Fruit fly (Drosophila melanogaster) whole organism, embryonic: Measurements from ENCODE around the gene CG15877.

ENCODE experiments used
- Aef1 ChIP-seq: fragments of 200-800 bp; sonication (Bioruptor generic); IDR thresholded peaks from 3 replicates; pipeline ENCODE4 v1.3.6; 2022; ENCODE audit warnings: missing biosample characterization, missing genetic modification characterization
- Asciz ChIP-seq: fragments of 200-800 bp; sonication (Bioruptor generic); optimal IDR thresholded peaks from 2 replicates; lab custom pipeline; 2017; ENCODE audit warnings: missing biosample characterization, mild to moderate bottlenecking, missing genetic modification characterization, missing genetic modification reagents
- CG1024 ChIP-seq: fragments of 200-800 bp; sonication (Bioruptor generic); IDR thresholded peaks from 2 replicates; pipeline ENCODE4 v1.3.6; 2022; ENCODE audit warnings: missing biosample characterization, missing genetic modification characterization
- CG10959 ChIP-seq: fragments of 200-800 bp; sonication (Bioruptor generic); IDR thresholded peaks from 2 replicates; pipeline ENCODE4 v1.3.6; 2022; ENCODE audit warnings: missing biosample characterization, missing genetic modification characterization
- CG13624 ChIP-seq: fragments of 200-800 bp; sonication (Bioruptor generic); optimal IDR thresholded peaks from 2 replicates; lab custom pipeline; 2016; ENCODE audit warnings: missing biosample characterization, missing genetic modification characterization
- CG17359 ChIP-seq: fragments of 200-800 bp; sonication (Bioruptor generic); optimal IDR thresholded peaks from 3 replicates; lab custom pipeline; 2018; ENCODE audit warnings: missing biosample characterization, mild to moderate bottlenecking, missing genetic modification characterization, moderate library complexity
- CG17361 ChIP-seq: fragments of 200-800 bp; sonication (Bioruptor generic); IDR thresholded peaks from 3 replicates; pipeline ENCODE4 v1.3.6; 2022; ENCODE audit warnings: missing biosample characterization, missing genetic modification characterization
- CG17385 ChIP-seq: fragments of 200-800 bp; sonication (Bioruptor generic); optimal IDR thresholded peaks from 3 replicates; lab custom pipeline; 2018; ENCODE audit warnings: missing biosample characterization, mild to moderate bottlenecking, missing genetic modification characterization
- CG2199 ChIP-seq: fragments of 200-800 bp; sonication (Bioruptor generic); IDR thresholded peaks from 3 replicates; pipeline ENCODE4 v1.3.6; 2022; ENCODE audit warnings: missing biosample characterization, missing genetic modification characterization
- CG34376 ChIP-seq: fragments of 200-800 bp; sonication (Bioruptor generic); optimal IDR thresholded peaks from 2 replicates; lab custom pipeline; 2018; ENCODE audit warnings: missing biosample characterization, mild to moderate bottlenecking, missing genetic modification characterization
- CG4617 ChIP-seq: fragments of 200-800 bp; sonication (Bioruptor generic); optimal IDR thresholded peaks from 3 replicates; lab custom pipeline; 2016; ENCODE audit warnings: missing biosample characterization, missing genetic modification characterization, borderline replicate concordance
- CG4854 ChIP-seq: fragments of 200-800 bp; sonication (Bioruptor generic); optimal IDR thresholded peaks from 2 replicates; lab custom pipeline; 2016; ENCODE audit warnings: missing biosample characterization, missing genetic modification characterization, inconsistent platforms
- CG6689 ChIP-seq: fragments of 200-800 bp; sonication (Bioruptor generic); IDR thresholded peaks from 2 replicates; pipeline ENCODE4 v1.3.6; 2022; ENCODE audit warnings: missing biosample characterization, missing genetic modification characterization
- CG7839 ChIP-seq: fragments of 200-800 bp; sonication (Bioruptor generic); optimal IDR thresholded peaks from 3 replicates; lab custom pipeline; 2018; ENCODE audit warnings: missing biosample characterization, mild to moderate bottlenecking, missing genetic modification characterization, moderate library complexity
- CG8924 ChIP-seq: fragments of 200-800 bp; optimal IDR thresholded peaks from 3 replicates; lab custom pipeline; 2019; ENCODE audit warnings: missing biosample characterization, mild to moderate bottlenecking, missing genetic modification characterization, moderate library complexity
- Deaf1 ChIP-seq: fragments of 200-800 bp; optimal IDR thresholded peaks from 3 replicates; lab custom pipeline; 2019; ENCODE audit warnings: missing biosample characterization, mild to moderate bottlenecking, missing genetic modification characterization, moderate library complexity
- Dp ChIP-seq: fragments of 200-800 bp; sonication (Bioruptor generic); optimal IDR thresholded peaks from 2 replicates; lab custom pipeline; 2018; ENCODE audit warnings: missing biosample characterization, mild to moderate bottlenecking, missing genetic modification characterization, moderate library complexity
- E2f2 ChIP-seq: fragments of 200-800 bp; sonication (Bioruptor generic); IDR thresholded peaks from 2 replicates; pipeline ENCODE4 v1.3.6; 2022; ENCODE audit warnings: missing biosample characterization, missing genetic modification characterization
- ERR ChIP-seq: fragments of 200-800 bp; sonication (Bioruptor generic); optimal IDR thresholded peaks from 2 replicates; lab custom pipeline; 2016; ENCODE audit warnings: missing biosample characterization, missing genetic modification characterization
- Gsc ChIP-seq: fragments of 200-800 bp; sonication (Bioruptor generic); IDR thresholded peaks from 2 replicates; pipeline ENCODE4 v1.3.6; 2022; ENCODE audit warnings: missing biosample characterization, missing genetic modification characterization
- Hmx ChIP-seq: fragments of 200-800 bp; sonication (Bioruptor generic); optimal IDR thresholded peaks from 2 replicates; lab custom pipeline; 2016; ENCODE audit warnings: missing biosample characterization, missing genetic modification characterization
- Jarid2 ChIP-seq: fragments of 200-800 bp; sonication (Bioruptor generic); optimal IDR thresholded peaks from 3 replicates; lab custom pipeline; 2017; ENCODE audit warnings: mild to moderate bottlenecking, missing biosample characterization, missing genetic modification reagents, missing genetic modification characterization
- Meics ChIP-seq: fragments of 200-800 bp; sonication (Bioruptor generic); optimal IDR thresholded peaks from 2 replicates; lab custom pipeline; 2017; ENCODE audit warnings: missing biosample characterization, mild to moderate bottlenecking, missing genetic modification characterization
- Myb ChIP-seq: fragments of 200-800 bp; sonication (Bioruptor generic); optimal IDR thresholded peaks from 2 replicates; lab custom pipeline; 2016; ENCODE audit warnings: missing biosample characterization, missing genetic modification characterization
- Neu2 ChIP-seq: fragments of 200-800 bp; sonication (Bioruptor generic); optimal IDR thresholded peaks from 3 replicates; lab custom pipeline; 2016; ENCODE audit warnings: missing biosample characterization, missing genetic modification characterization, borderline replicate concordance
- Ptx1 ChIP-seq: fragments of 200-800 bp; sonication (Bioruptor generic); IDR thresholded peaks from 2 replicates; pipeline ENCODE4 v1.3.6; 2022; ENCODE audit warnings: missing biosample characterization, missing genetic modification characterization
- Sry-β ChIP-seq: fragments of 200-800 bp; sonication (Bioruptor generic); optimal IDR thresholded peaks from 2 replicates; lab custom pipeline; 2018; ENCODE audit warnings: missing biosample characterization, mild to moderate bottlenecking, missing genetic modification characterization, moderate library complexity
- Ssrp ChIP-seq: fragments of 200-800 bp; sonication (Bioruptor generic); optimal IDR thresholded peaks from 2 replicates; lab custom pipeline; 2018; ENCODE audit warnings: missing biosample characterization, mild to moderate bottlenecking, missing genetic modification characterization, moderate library complexity
- TFAM ChIP-seq: fragments of 200-800 bp; sonication (Bioruptor generic); optimal IDR thresholded peaks from 2 replicates; lab custom pipeline; 2017; ENCODE audit warnings: missing biosample characterization, missing genetic modification characterization, inconsistent platforms
- amos ChIP-seq: fragments of 200-800 bp; sonication (Bioruptor generic); IDR thresholded peaks from 2 replicates; pipeline ENCODE4 v1.3.6; 2022; ENCODE audit warnings: missing biosample characterization, missing genetic modification characterization; ENCODE audit not compliant: partially characterized antibody
- az2 ChIP-seq: fragments of 200-800 bp; sonication (Bioruptor generic); optimal IDR thresholded peaks from 3 replicates; lab custom pipeline; 2016; ENCODE audit warnings: missing biosample characterization, missing genetic modification characterization
- corto ChIP-seq: fragments of 200-800 bp; sonication (Bioruptor generic); optimal IDR thresholded peaks from 2 replicates; lab custom pipeline; 2016; ENCODE audit warnings: missing biosample characterization, mild to moderate bottlenecking, missing genetic modification characterization, moderate library complexity
- crol ChIP-seq: fragments of 200-800 bp; sonication (Bioruptor generic); IDR thresholded peaks from 2 replicates; pipeline ENCODE4 v1.3.6; 2022; ENCODE audit warnings: missing biosample characterization, missing genetic modification characterization
- fu2 ChIP-seq: fragments of 200-800 bp; sonication (Bioruptor generic); optimal IDR thresholded peaks from 2 replicates; lab custom pipeline; 2016; ENCODE audit warnings: missing biosample characterization, missing genetic modification characterization
- gcm ChIP-seq: fragments of 200-800 bp; sonication (Bioruptor generic); optimal IDR thresholded peaks from 2 replicates; lab custom pipeline; 2019; ENCODE audit warnings: missing biosample characterization, mild to moderate bottlenecking, missing genetic modification characterization, moderate library complexity
- h ChIP-seq: fragments of >200 bp; optimal IDR thresholded peaks from 2 replicates; lab custom pipeline; 2017
- jigr1 ChIP-seq: fragments of 200-800 bp; sonication (Bioruptor generic); IDR thresholded peaks from 3 replicates; pipeline ENCODE4 v1.3.6; 2022; ENCODE audit warnings: missing biosample characterization, missing genetic modification characterization
- jing ChIP-seq: fragments of 200-800 bp; sonication (Bioruptor generic); optimal IDR thresholded peaks from 2 replicates; lab custom pipeline; 2018; ENCODE audit warnings: missing biosample characterization, mild to moderate bottlenecking, missing genetic modification characterization
- knrl ChIP-seq: fragments of 200-800 bp; sonication (Bioruptor generic); IDR thresholded peaks from 3 replicates; pipeline ENCODE4 v1.3.6; 2022; ENCODE audit warnings: missing biosample characterization, missing genetic modification characterization; ENCODE audit not compliant: partially characterized antibody
- lilli ChIP-seq: fragments of 200-800 bp; sonication (Bioruptor generic); optimal IDR thresholded peaks from 3 replicates; lab custom pipeline; 2016; ENCODE audit warnings: missing biosample characterization, missing genetic modification characterization
- nmo ChIP-seq: fragments of 200-800 bp; sonication (Bioruptor generic); optimal IDR thresholded peaks from 2 replicates; lab custom pipeline; 2018; ENCODE audit warnings: missing biosample characterization, mild to moderate bottlenecking, missing genetic modification characterization, moderate library complexity
- pita ChIP-seq: fragments of 200-800 bp; sonication (Bioruptor generic); optimal IDR thresholded peaks from 2 replicates; lab custom pipeline; 2017; ENCODE audit warnings: missing biosample characterization, mild to moderate bottlenecking, missing genetic modification characterization
- repo ChIP-seq: fragments of 200-800 bp; sonication (Bioruptor generic); optimal IDR thresholded peaks from 2 replicates; lab custom pipeline; 2016; ENCODE audit warnings: missing biosample characterization, missing genetic modification characterization
- scrt ChIP-seq: fragments of 200-800 bp; sonication (Bioruptor generic); optimal IDR thresholded peaks from 2 replicates; lab custom pipeline; 2018; ENCODE audit warnings: missing biosample characterization, mild to moderate bottlenecking, missing genetic modification characterization, moderate library complexity
- slp2 ChIP-seq: fragments of 200-800 bp; sonication (Bioruptor generic); optimal IDR thresholded peaks from 2 replicates; lab custom pipeline; 2016; ENCODE audit warnings: missing biosample characterization, missing genetic modification characterization
- stwl ChIP-seq: fragments of 200-800 bp; sonication (Bioruptor generic); optimal IDR thresholded peaks from 3 replicates; lab custom pipeline; 2018; ENCODE audit warnings: missing biosample characterization, mild to moderate bottlenecking, missing genetic modification characterization, moderate library complexity
- tap ChIP-seq: fragments of 200-800 bp; optimal IDR thresholded peaks from 3 replicates; lab custom pipeline; 2019; ENCODE audit warnings: missing biosample characterization, mild to moderate bottlenecking, missing genetic modification characterization, moderate library complexity
- toy ChIP-seq: fragments of 200-800 bp; sonication (Bioruptor generic); IDR thresholded peaks from 2 replicates; pipeline ENCODE4 v1.3.6; 2022; ENCODE audit warnings: missing biosample characterization, missing genetic modification characterization
- zfh2 ChIP-seq: fragments of 200-800 bp; sonication (Bioruptor generic); optimal IDR thresholded peaks from 2 replicates; lab custom pipeline; 2016; ENCODE audit warnings: missing biosample characterization, missing genetic modification characterization

Gene CG15877

DNA sequence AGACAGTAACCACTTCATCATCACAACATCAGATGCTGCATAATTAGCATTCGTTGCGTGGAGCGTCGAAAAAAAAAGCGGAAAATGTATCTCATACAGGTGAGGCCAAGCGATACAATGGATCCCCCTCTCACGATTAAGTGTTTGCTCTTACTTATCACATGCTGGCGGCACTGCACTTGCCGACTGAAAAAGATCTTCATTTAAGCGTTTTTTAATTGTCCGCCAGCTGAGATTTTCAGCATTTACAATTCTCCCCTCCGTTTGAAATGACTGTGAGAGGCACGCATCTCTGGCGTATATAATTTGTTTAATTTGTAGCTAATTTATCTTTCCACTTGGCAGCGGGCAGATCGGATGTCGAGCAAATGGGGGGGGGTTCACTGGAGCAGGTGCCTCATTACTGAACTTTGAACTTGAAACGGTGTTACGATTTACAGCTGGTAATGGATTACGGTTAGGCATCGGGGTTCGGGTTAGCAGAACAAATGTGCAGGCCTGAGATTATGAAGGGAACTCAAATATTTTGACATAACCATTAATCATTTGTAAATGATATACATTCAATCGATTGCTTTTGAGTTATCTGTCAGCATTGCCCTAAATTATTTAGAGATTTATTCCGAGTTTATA is 11.4 kb upstream of the CG15877 start, which contains the start of gene Mzt1 (continued):
- peak; percentile 72; the same call in 1 of the 3 replicates for TF ChIP-seq CG2199 (GFP tag; lab: Robert Waterston, UW)
- TF ChIP-seq gcm (GFP tag; lab: Kevin White, UChicago) = peak; percentile 18

DNA sequence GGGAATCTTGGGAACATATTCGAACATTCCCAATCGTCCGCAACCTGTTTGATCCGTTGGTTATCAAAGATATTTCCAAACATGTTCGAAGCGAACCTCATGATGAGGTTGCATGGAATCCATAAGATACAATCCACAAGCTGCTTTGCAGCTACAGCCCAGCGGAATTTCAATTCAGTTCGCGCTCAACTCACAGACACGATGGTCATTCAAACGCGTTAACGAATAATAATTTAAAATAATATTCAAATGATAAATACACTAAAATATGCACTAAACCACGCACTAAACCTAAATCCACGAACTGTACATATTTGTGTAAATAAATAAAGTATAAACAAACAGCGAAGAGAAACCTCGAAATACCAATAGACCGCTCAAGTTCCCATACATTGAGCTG is 10.5 kb upstream of the CG15877 start:
- no peak for TF ChIP-seq h
- TF ChIP-seq E2f2 (GFP tag; lab: Robert Waterston, UW) = no peak; the same call in 1 of the 2 replicates
- peak; percentile 92 for TF ChIP-seq Jarid2 (GFP tag; lab: Kevin White, UChicago)
- no peak for TF ChIP-seq crol (GFP tag; lab: Robert Waterston, UW)
- no peak for TF ChIP-seq Dp (GFP tag; lab: Kevin White, UChicago)
- no peak for TF ChIP-seq jigr1 (GFP tag; lab: Robert Waterston, UW)
- no peak for TF ChIP-seq CG17385
- TF ChIP-seq jing = no peak
- TF ChIP-seq CG17359 = peak; percentile 17
- TF ChIP-seq CG34376 (GFP tag; lab: Kevin White, UChicago) = no peak
- TF ChIP-seq az2 (GFP tag; lab: Kevin White, UChicago) = no peak
- no peak for TF ChIP-seq Asciz (GFP tag; lab: Kevin White, UChicago)
- TF ChIP-seq CG13624 (GFP tag; lab: Kevin White, UChicago) = no peak
- no peak for TF ChIP-seq toy (GFP tag; lab: Robert Waterston, UW)
- TF ChIP-seq repo (GFP tag; lab: Kevin White, UChicago) = no peak
- TF ChIP-seq CG7839 (tag; lab: Kevin White, UChicago) = peak; percentile 15
- TF ChIP-seq fu2 = no peak
- no peak for TF ChIP-seq pita (GFP tag; lab: Kevin White, UChicago)
- no peak for TF ChIP-seq CG10959
- TF ChIP-seq scrt = no peak
- TF ChIP-seq CG4854 (GFP tag; lab: Kevin White, UChicago) = no peak
- no peak for TF ChIP-seq zfh2 (GFP tag; lab: Kevin White, UChicago)
- no peak for TF ChIP-seq Meics
- TF ChIP-seq Neu2 = no peak
- no peak for TF ChIP-seq tap (tag; lab: Kevin White, UChicago)
- no peak for TF ChIP-seq Myb (GFP tag; lab: Kevin White, UChicago)
- TF ChIP-seq CG17361 (GFP tag; lab: Robert Waterston, UW) = no peak
- no peak for TF ChIP-seq TFAM (GFP tag; lab: Kevin White, UChicago)
- no peak for TF ChIP-seq Sry-β (GFP tag; lab: Kevin White, UChicago)
- TF ChIP-seq slp2 (GFP tag; lab: Kevin White, UChicago) = no peak
- TF ChIP-seq amos (GFP tag; lab: Robert Waterston, UW) = no peak; the same call in 1 of the 2 replicates
- TF ChIP-seq stwl (tag; lab: Kevin White, UChicago) = peak; percentile 7
- no peak for TF ChIP-seq knrl (GFP tag; lab: Robert Waterston, UW)
- TF ChIP-seq ERR (GFP tag; lab: Kevin White, UChicago) = no peak
- no peak for TF ChIP-seq lilli (GFP tag; lab: Kevin White, UChicago)
- TF ChIP-seq Deaf1 = no peak
- no peak for TF ChIP-seq Ssrp (tag; lab: Kevin White, UChicago)
- no peak for TF ChIP-seq Ptx1 (GFP tag; lab: Robert Waterston, UW)
- no peak for TF ChIP-seq corto (GFP tag; lab: Kevin White, UChicago)
- TF ChIP-seq CG6689 (GFP tag; lab: Robert Waterston, UW) = no peak
- TF ChIP-seq Aef1 = no peak
- TF ChIP-seq CG4617 (GFP tag; lab: Kevin White, UChicago) = no peak
- TF ChIP-seq nmo = peak; percentile 14
- no peak for TF ChIP-seq Hmx (GFP tag; lab: Kevin White, UChicago)
- no peak for TF ChIP-seq CG1024
- TF ChIP-seq CG8924 (tag; lab: Kevin White, UChicago) = peak; percentile 7
- no peak for TF ChIP-seq Gsc (GFP tag; lab: Robert Waterston, UW)
